Fruit fly (Drosophila melanogaster): ENCODE measurements around the gene OtopLb.

Gene OtopLb

dm6 chr2L:3280484-3280993 lies at the start of gene OtopLb:
TSS of gene OtopLb (minus strand) at chr2L:3280534.
- TF ChIP-seq CG17801 (GFP tag; optimal IDR thresholded peaks at IDR 0.05; ENCODE audit: partially characterized antibody): no peak

- TF ChIP-seq CG17801 (GFP tag; optimal IDR thresholded peaks at IDR 0.05; ENCODE audit: partially characterized antibody): no peak
These were observed 47.3 kb upstream of the OtopLb start, which contains the start of gene CG33282 for dm6 chr2L:3327603-3328002. TSS of gene CG33282 (plus strand) at chr2L:3327903.

dm6 chr2L:3323319-3324287 lies 43.3 kb upstream of the OtopLb start, which contains the start of gene CG33281:
TSS of gene CG33281 (plus strand) at chr2L:3324237.
- no peak for TF ChIP-seq CG17801 (GFP tag; optimal IDR thresholded peaks at IDR 0.05; ENCODE audit: partially characterized antibody)

dm6 chr2L:3319731-3320295 lies 39.5 kb upstream of the OtopLb start, which contains the start of the genes Fign and CG8837:
TSS of gene Fign (minus strand) at chr2L:3319872.
TSS of gene CG8837 (plus strand) at chr2L:3320245.
- TF ChIP-seq CG17801 (GFP tag; optimal IDR thresholded peaks at IDR 0.05; ENCODE audit: partially characterized antibody): no peak

- TF ChIP-seq CG17801 (GFP tag; optimal IDR thresholded peaks at IDR 0.05; ENCODE audit: partially characterized antibody): no peak
These were observed 28.4 kb upstream of the OtopLb start, which contains the start of gene CG15406 for dm6 chr2L:3308529-3309272. TSS of gene CG15406 (plus strand) at chr2L:3309222.

dm6 chr2L:3307189-3307588 lies 26.9 kb upstream of the OtopLb start:
- no peak for TF ChIP-seq CG17801 (GFP tag; optimal IDR thresholded peaks at IDR 0.05; ENCODE audit: partially characterized antibody)

dm6 chr2L:3304831-3305828 lies 24.8 kb upstream of the OtopLb start:
- TF ChIP-seq CG17801 (GFP tag; optimal IDR thresholded peaks at IDR 0.05; ENCODE audit: partially characterized antibody): no peak

- no peak for TF ChIP-seq CG17801 (GFP tag; optimal IDR thresholded peaks at IDR 0.05; ENCODE audit: partially characterized antibody)
These were observed 23.6 kb upstream of the OtopLb start, which contains the start of gene CG3277 for dm6 chr2L:3303893-3304292. TSS of gene CG3277 (plus strand) at chr2L:3304100.

dm6 chr2L:3302958-3303842 lies 22.9 kb upstream of the OtopLb start, which contains the start of gene CG9663:
TSS of gene CG9663 (minus strand) at chr2L:3303130.
- TF ChIP-seq CG17801 (GFP tag; optimal IDR thresholded peaks at IDR 0.05; ENCODE audit: partially characterized antibody): peak; percentile 24

dm6 chr2L:3301755-3302499 lies 21.6 kb upstream of the OtopLb start:
- peak; percentile 99 for TF ChIP-seq CG17801 (GFP tag; optimal IDR thresholded peaks at IDR 0.05; ENCODE audit: partially characterized antibody)

dm6 chr2L:3301058-3301457 lies 20.7 kb upstream of the OtopLb start:
- TF ChIP-seq CG17801 (GFP tag; optimal IDR thresholded peaks at IDR 0.05; ENCODE audit: partially characterized antibody): no peak

- TF ChIP-seq CG17801 (GFP tag; optimal IDR thresholded peaks at IDR 0.05; ENCODE audit: partially characterized antibody): no peak
These were observed 19.5 kb upstream of the OtopLb start for dm6 chr2L:3299803-3300202.

Data from ovary, adult (tissue).